Fruit fly (Drosophila melanogaster) whole organism, wandering third instar larva: Measurements from ENCODE around the gene Cow.

Experiments used
- Abd-B ChIP-seq: fragments of >200 bp; optimal IDR thresholded peaks from 2 replicates; lab custom pipeline; 2017; ENCODE audit warnings: missing biosample characterization, missing genetic modification characterization
- HLH106 ChIP-seq: fragments of 200-800 bp; optimal IDR thresholded peaks from 3 replicates; lab custom pipeline; 2019; ENCODE audit warnings: missing biosample characterization, mild to moderate bottlenecking, missing genetic modification characterization, moderate library complexity
- Hr83 ChIP-seq: fragments of 200-300 bp; sonication (Bioruptor generic); optimal IDR thresholded peaks from 2 replicates; lab custom pipeline; 2016; ENCODE audit warnings: missing biosample characterization, mild to moderate bottlenecking, missing genetic modification characterization, moderate library complexity; ENCODE audit not compliant: poor library complexity, severe bottlenecking
- Jra ChIP-seq: sonication (Bioruptor generic); optimal IDR thresholded peaks from 2 replicates; lab custom pipeline; 2016; ENCODE audit warnings: missing biosample characterization, missing genetic modification characterization
- Myc ChIP-seq: fragments of >200 bp; optimal IDR thresholded peaks from 2 replicates; lab custom pipeline; 2017
- Rel ChIP-seq, 2 experiments: fragments of 200-800 bp; sonication (Bioruptor generic) in 1 of 2; optimal IDR thresholded peaks; 2 replicates in 1 of 2; 3 replicates in 1 of 2; lab custom pipeline; 2016 to 2019; ENCODE audit warnings: mild to moderate bottlenecking in 2 of 2, missing biosample characterization in 2 of 2, missing genetic modification characterization in 2 of 2, moderate library complexity in 1 of 2
- h ChIP-seq: fragments of 200-800 bp; sonication (Bioruptor generic); optimal IDR thresholded peaks from 3 replicates; lab custom pipeline; 2016; ENCODE audit warnings: missing biosample characterization, mild to moderate bottlenecking, missing genetic modification characterization
- pan ChIP-seq: fragments of >200 bp; optimal IDR thresholded peaks from 2 replicates; lab custom pipeline; 2017
- psq ChIP-seq: fragments of 200-800 bp; sonication (Bioruptor generic); optimal IDR thresholded peaks from 3 replicates; lab custom pipeline; 2017; ENCODE audit warnings: missing biosample characterization, mild to moderate bottlenecking, missing genetic modification characterization, moderate library complexity
- usp ChIP-seq: fragments of >200 bp; optimal IDR thresholded peaks from 2 replicates; lab custom pipeline; 2017; ENCODE audit warnings: missing biosample characterization, missing genetic modification characterization

dm6 chr3R:23035463-23035862 lies 77.1 kb downstream of the Cow start, which contains the start of gene CG13833:
- TF ChIP-seq Myc (lab: Kevin White, UChicago) (no peak), Rel (GFP tag; optimal IDR thresholded peaks at IDR 0.05; lab: Kevin White, UChicago) (no peak), Rel (tag; optimal IDR thresholded peaks at IDR 0.05; lab: Kevin White, UChicago) (no peak), Abd-B (GFP tag; lab: Kevin White, UChicago) (no peak), psq (GFP tag; lab: Kevin White, UChicago) (no peak), h (GFP tag; lab: Kevin White, UChicago) (no peak), Jra (GFP tag; lab: Kevin White, UChicago) (no peak), HLH106 (no peak), usp (GFP tag; lab: Kevin White, UChicago) (no peak), Hr83 (GFP tag; lab: Kevin White, UChicago) (no peak), pan (lab: Kevin White, UChicago) (no peak)
